Fruit fly (Drosophila melanogaster): ENCODE data around the gene Nup93-1.

DNA sequence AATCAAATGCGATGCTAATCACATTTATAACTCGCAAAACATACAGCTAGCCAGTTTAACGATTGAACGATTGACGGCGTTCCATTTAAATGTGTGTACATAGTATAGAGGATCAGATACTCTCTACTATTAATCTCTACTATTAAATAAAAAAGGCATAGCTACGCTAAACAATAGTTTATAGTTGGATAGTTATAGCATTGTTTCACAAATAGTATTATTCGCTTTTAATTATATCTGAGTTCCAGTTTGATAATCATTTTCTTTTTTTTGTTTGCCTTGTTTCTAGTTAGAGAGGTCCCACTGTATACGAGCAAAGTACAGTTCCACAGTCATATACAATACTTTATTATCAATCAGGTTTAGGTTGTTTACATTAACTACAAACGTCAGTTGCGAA lies 42.9 kb upstream of the Nup93-1 start:
- TF ChIP-seq cnc (optimal IDR thresholded peaks at IDR 0.05), result no peak
- TF ChIP-seq Crg-1 (GFP tag; optimal IDR thresholded peaks at IDR 0.05), result no peak
- TF ChIP-seq CG7045 (GFP tag; optimal IDR thresholded peaks at IDR 0.05), result peak; percentile 33
- no peak for TF ChIP-seq Hr96 (GFP tag; optimal IDR thresholded peaks at IDR 0.05)
- TF ChIP-seq Mnt (GFP tag; optimal IDR thresholded peaks at IDR 0.05), result peak; percentile 32
- peak; percentile 92 for TF ChIP-seq kay (GFP tag; ENCODE audit: borderline replicate concordance)
- peak; percentile 77 for TF ChIP-seq cic (GFP tag; optimal IDR thresholded peaks at IDR 0.05)
- TF ChIP-seq ovo (GFP tag; optimal IDR thresholded peaks at IDR 0.05), result no peak
- no peak for TF ChIP-seq toe (GFP tag; optimal IDR thresholded peaks at IDR 0.05)
- TF ChIP-seq CG5204 (GFP tag; optimal IDR thresholded peaks at IDR 0.05), result no peak
- TF ChIP-seq CG33017 (tag; optimal IDR thresholded peaks at IDR 0.05), result peak; percentile 71
- peak; percentile 72 for TF ChIP-seq CG12768 (GFP tag; optimal IDR thresholded peaks at IDR 0.05)
- TF ChIP-seq CG11617 (GFP tag; optimal IDR thresholded peaks at IDR 0.05), result peak; percentile 69
- TF ChIP-seq CG14711 (tag; optimal IDR thresholded peaks at IDR 0.05), result peak; percentile 75
